Fruit fly (Drosophila melanogaster) whole organism, embryonic: Measurements from ENCODE around the gene cu.

Source experiments
- CG11247 ChIP-seq: fragments of 200-800 bp; sonication (Bioruptor generic); IDR thresholded peaks from 2 replicates; pipeline ENCODE4 v1.3.6; 2022; ENCODE audit warnings: missing biosample characterization, missing genetic modification characterization
- CG12299 ChIP-seq: fragments of 200-800 bp; sonication (Bioruptor generic); optimal IDR thresholded peaks from 2 replicates; lab custom pipeline; 2018; ENCODE audit warnings: missing biosample characterization, mild to moderate bottlenecking, missing genetic modification characterization
- CG15269 ChIP-seq: fragments of 200-800 bp; sonication (Bioruptor generic); optimal IDR thresholded peaks from 2 replicates; lab custom pipeline; 2018; ENCODE audit warnings: missing biosample characterization, mild to moderate bottlenecking, missing genetic modification characterization, moderate library complexity
- CG8089 ChIP-seq: fragments of 200-800 bp; sonication (Bioruptor generic); optimal IDR thresholded peaks from 3 replicates; lab custom pipeline; 2016; ENCODE audit warnings: missing biosample characterization, missing genetic modification characterization
- CG9609 ChIP-seq: fragments of 200-800 bp; sonication (Bioruptor generic); optimal IDR thresholded peaks from 3 replicates; lab custom pipeline; 2016; ENCODE audit warnings: missing biosample characterization, missing genetic modification characterization
- CrebB ChIP-seq: fragments of 200-800 bp; sonication (Bioruptor generic); optimal IDR thresholded peaks from 3 replicates; lab custom pipeline; 2018; ENCODE audit warnings: missing biosample characterization, mild to moderate bottlenecking, missing genetic modification characterization
- HLH4C ChIP-seq: fragments of 200-800 bp; sonication (Bioruptor generic); IDR thresholded peaks from 3 replicates; pipeline ENCODE4 v1.3.6; 2022; ENCODE audit warnings: missing biosample characterization, missing genetic modification characterization; ENCODE audit not compliant: partially characterized antibody
- Mad ChIP-seq: fragments of 200-800 bp; sonication (Bioruptor generic); optimal IDR thresholded peaks from 2 replicates; lab custom pipeline; 2016; ENCODE audit warnings: missing biosample characterization, missing genetic modification characterization
- Pdp1 ChIP-seq, 2 experiments: fragments of 200-800 bp; sonication (Bioruptor generic); optimal IDR thresholded peaks; 3 replicates each; lab custom pipeline; 2016; ENCODE audit warnings: missing biosample characterization in 2 of 2, missing genetic modification characterization in 2 of 2, mild to moderate bottlenecking in 1 of 2, moderate library complexity in 1 of 2
- Rfx ChIP-seq: fragments of 200-800 bp; sonication (Bioruptor generic); IDR thresholded peaks from 2 replicates; pipeline ENCODE4 v1.3.6; 2022; ENCODE audit warnings: missing biosample characterization, missing genetic modification characterization
- bab2 ChIP-seq: fragments of 200-800 bp; sonication (Bioruptor generic); optimal IDR thresholded peaks from 2 replicates; lab custom pipeline; 2016; ENCODE audit warnings: missing biosample characterization, missing genetic modification characterization
- hth ChIP-seq: fragments of >200 bp; optimal IDR thresholded peaks from 2 replicates; lab custom pipeline; 2017; ENCODE audit warnings: inconsistent platforms
- ssp ChIP-seq: fragments of 200-800 bp; sonication (Bioruptor generic); IDR thresholded peaks from 2 replicates; pipeline ENCODE4 v1.3.6; 2022; ENCODE audit warnings: missing biosample characterization, missing genetic modification characterization

dm6 chr3R:11245803-11246202 lies 48.4 kb downstream of the cu start:
- TF ChIP-seq Pdp1 (GFP tag; optimal IDR thresholded peaks at IDR 0.05; lab: Kevin White, UChicago) (no peak), HLH4C (GFP tag; lab: Robert Waterston, UW) (no peak), CG11247 (no peak), CG15269 (tag; lab: Kevin White, UChicago) (no peak), hth (lab: Kevin White, UChicago) (no peak), ssp (GFP tag; lab: Robert Waterston, UW) (no peak), CrebB (tag; lab: Kevin White, UChicago) (no peak), CG9609 (GFP tag; lab: Kevin White, UChicago) (no peak), Mad (no peak), CG12299 (tag; lab: Kevin White, UChicago) (no peak), CG8089 (GFP tag; lab: Kevin White, UChicago) (no peak), bab2 (GFP tag; lab: Kevin White, UChicago) (no peak), Rfx (GFP tag; lab: Robert Waterston, UW) (no peak)
